Fruit fly (Drosophila melanogaster) whole organism, embryonic: ENCODE results near the gene Ltn1.

Experiments
- Ada2b ChIP-seq: fragments of 200-800 bp; sonication (Bioruptor generic); IDR thresholded peaks from 2 replicates; pipeline ENCODE4 v1.3.6; 2022; ENCODE audit warnings: missing biosample characterization, missing genetic modification characterization
- B-H1 ChIP-seq: fragments of 200-800 bp; sonication (Bioruptor generic); IDR thresholded peaks from 3 replicates; pipeline ENCODE4 v1.3.6; 2022; ENCODE audit warnings: missing biosample characterization, missing genetic modification characterization
- B-H2 ChIP-seq: fragments of 200-800 bp; sonication (Bioruptor generic); optimal IDR thresholded peaks from 2 replicates; lab custom pipeline; 2018; ENCODE audit warnings: missing biosample characterization, mild to moderate bottlenecking, missing genetic modification characterization
- Bgb ChIP-seq: fragments of 200-800 bp; sonication (Bioruptor generic); IDR thresholded peaks from 2 replicates; pipeline ENCODE4 v1.3.6; 2022; ENCODE audit warnings: missing biosample characterization, missing genetic modification characterization; ENCODE audit not compliant: partially characterized antibody
- CG10366 ChIP-seq: fragments of 200-800 bp; sonication (Bioruptor generic); IDR thresholded peaks from 2 replicates; pipeline ENCODE4 v1.3.6; 2022; ENCODE audit warnings: missing biosample characterization, missing genetic modification characterization
- CG12744 ChIP-seq: fragments of 200-800 bp; sonication (Bioruptor generic); optimal IDR thresholded peaks from 2 replicates; lab custom pipeline; 2016; ENCODE audit warnings: missing biosample characterization, missing genetic modification characterization
- CG13296 ChIP-seq: fragments of 200-800 bp; sonication (Bioruptor generic); optimal IDR thresholded peaks from 3 replicates; lab custom pipeline; 2018; ENCODE audit warnings: missing biosample characterization, mild to moderate bottlenecking, missing genetic modification characterization
- CG17612 ChIP-seq: fragments of 200-800 bp; sonication (Bioruptor generic); IDR thresholded peaks from 2 replicates; pipeline ENCODE4 v1.3.6; 2022; ENCODE audit warnings: missing biosample characterization, missing genetic modification characterization
- CG1832 ChIP-seq: fragments of 200-800 bp; sonication (Bioruptor generic); optimal IDR thresholded peaks from 2 replicates; lab custom pipeline; 2017; ENCODE audit warnings: missing biosample characterization, mild to moderate bottlenecking, missing genetic modification characterization, inconsistent platforms
- CG2116 ChIP-seq: fragments of 200-800 bp; sonication (Bioruptor generic); optimal IDR thresholded peaks from 3 replicates; lab custom pipeline; 2018; ENCODE audit warnings: missing biosample characterization, mild to moderate bottlenecking, missing genetic modification characterization
- CG30020 ChIP-seq: fragments of 200-800 bp; optimal IDR thresholded peaks from 2 replicates; lab custom pipeline; 2019; ENCODE audit warnings: missing biosample characterization, mild to moderate bottlenecking, missing genetic modification characterization, moderate library complexity
- CG31224 ChIP-seq: fragments of 200-800 bp; sonication (Bioruptor generic); IDR thresholded peaks from 2 replicates; pipeline ENCODE4 v1.3.6; 2022; ENCODE audit warnings: missing biosample characterization, missing genetic modification characterization
- CG31365 ChIP-seq: fragments of 200-800 bp; sonication (Bioruptor generic); optimal IDR thresholded peaks from 2 replicates; lab custom pipeline; 2018; ENCODE audit warnings: missing biosample characterization, mild to moderate bottlenecking, missing genetic modification characterization
- CG3407 ChIP-seq: fragments of 200-800 bp; sonication (Bioruptor generic); optimal IDR thresholded peaks from 2 replicates; lab custom pipeline; 2018; ENCODE audit warnings: missing biosample characterization, mild to moderate bottlenecking, missing genetic modification characterization
- CG34224 ChIP-seq: fragments of 200-800 bp; sonication (Bioruptor generic); IDR thresholded peaks from 3 replicates; pipeline ENCODE4 v1.3.6; 2022; ENCODE audit warnings: missing biosample characterization, missing genetic modification characterization; ENCODE audit not compliant: partially characterized antibody
- CG3838 ChIP-seq: fragments of 200-800 bp; sonication (Bioruptor generic); optimal IDR thresholded peaks from 3 replicates; lab custom pipeline; 2016; ENCODE audit warnings: missing biosample characterization, missing genetic modification characterization
- CG4820 ChIP-seq: fragments of 200-800 bp; sonication (Bioruptor generic); optimal IDR thresholded peaks from 3 replicates; lab custom pipeline; 2016; ENCODE audit warnings: missing biosample characterization, missing genetic modification characterization
- CG7839 ChIP-seq: fragments of 200-800 bp; sonication (Bioruptor generic); optimal IDR thresholded peaks from 3 replicates; lab custom pipeline; 2018; ENCODE audit warnings: missing biosample characterization, mild to moderate bottlenecking, missing genetic modification characterization, moderate library complexity
- CG8281 ChIP-seq: fragments of 200-800 bp; sonication (Bioruptor generic); optimal IDR thresholded peaks from 2 replicates; lab custom pipeline; 2018; ENCODE audit warnings: missing biosample characterization, mild to moderate bottlenecking, missing genetic modification characterization, moderate library complexity
- CG9932 ChIP-seq: fragments of 200-800 bp; sonication (Bioruptor generic); IDR thresholded peaks from 2 replicates; pipeline ENCODE4 v1.3.6; 2022; ENCODE audit warnings: missing biosample characterization, missing genetic modification characterization
- ERR ChIP-seq: fragments of 200-800 bp; sonication (Bioruptor generic); optimal IDR thresholded peaks from 2 replicates; lab custom pipeline; 2016; ENCODE audit warnings: missing biosample characterization, missing genetic modification characterization
- Gug ChIP-seq: fragments of 200-800 bp; sonication (Bioruptor generic); IDR thresholded peaks from 4 replicates; pipeline ENCODE4 v1.3.6; 2022; ENCODE audit warnings: missing biosample characterization, missing genetic modification characterization
- Jarid2 ChIP-seq: fragments of 200-800 bp; sonication (Bioruptor generic); optimal IDR thresholded peaks from 3 replicates; lab custom pipeline; 2017; ENCODE audit warnings: mild to moderate bottlenecking, missing biosample characterization, missing genetic modification reagents, missing genetic modification characterization
- Lpt ChIP-seq: fragments of >200 bp; optimal IDR thresholded peaks from 2 replicates; lab custom pipeline; 2018; ENCODE audit warnings: missing biosample characterization, missing genetic modification characterization
- NK7.1 ChIP-seq: fragments of 200-800 bp; sonication (Bioruptor generic); optimal IDR thresholded peaks from 3 replicates; lab custom pipeline; 2016; ENCODE audit warnings: missing biosample characterization, missing genetic modification characterization
- NfI ChIP-seq: fragments of 200-800 bp; sonication (Bioruptor generic); optimal IDR thresholded peaks from 3 replicates; lab custom pipeline; 2018; ENCODE audit warnings: missing biosample characterization, mild to moderate bottlenecking, missing genetic modification characterization, moderate library complexity
- Oli ChIP-seq: fragments of 200-800 bp; sonication (Bioruptor generic); optimal IDR thresholded peaks from 2 replicates; lab custom pipeline; 2018; ENCODE audit warnings: missing biosample characterization, mild to moderate bottlenecking, missing genetic modification characterization, moderate library complexity
- Sox102F ChIP-seq: fragments of 200-800 bp; sonication (Bioruptor generic); optimal IDR thresholded peaks from 2 replicates; lab custom pipeline; 2018; ENCODE audit warnings: missing biosample characterization, mild to moderate bottlenecking, missing genetic modification characterization, moderate library complexity
- ato ChIP-seq: fragments of 200-800 bp; sonication (Bioruptor generic); IDR thresholded peaks from 2 replicates; pipeline ENCODE4 v1.3.6; 2022; ENCODE audit warnings: missing biosample characterization, missing genetic modification characterization; ENCODE audit not compliant: partially characterized antibody
- caup ChIP-seq: fragments of 200-800 bp; sonication (Bioruptor generic); optimal IDR thresholded peaks from 3 replicates; lab custom pipeline; 2017; ENCODE audit warnings: missing biosample characterization, mild to moderate bottlenecking, missing genetic modification characterization, moderate library complexity; ENCODE audit not compliant: severe bottlenecking
- chinmo ChIP-seq: fragments of 200-800 bp; sonication (Bioruptor generic); IDR thresholded peaks from 4 replicates; pipeline ENCODE4 v1.3.6; 2022; ENCODE audit warnings: missing biosample characterization, missing genetic modification characterization; ENCODE audit not compliant: partially characterized antibody
- dimm ChIP-seq: fragments of 200-800 bp; sonication (Bioruptor generic); IDR thresholded peaks from 2 replicates; pipeline ENCODE4 v1.3.6; 2022; ENCODE audit warnings: missing biosample characterization, missing genetic modification characterization
- dpn ChIP-seq, 2 experiments: fragments of 200-800 bp; sonication (Bioruptor generic); optimal IDR thresholded peaks; 3 replicates each; lab custom pipeline; 2016; ENCODE audit warnings: missing biosample characterization in 2 of 2, missing genetic modification characterization in 2 of 2
- emc ChIP-seq: fragments of 200-800 bp; sonication (Bioruptor generic); optimal IDR thresholded peaks from 2 replicates; lab custom pipeline; 2016; ENCODE audit warnings: missing biosample characterization, missing genetic modification characterization
- fru ChIP-seq: fragments of >200 bp; optimal IDR thresholded peaks from 2 replicates; lab custom pipeline; 2017
- gcm ChIP-seq: fragments of 200-800 bp; sonication (Bioruptor generic); optimal IDR thresholded peaks from 2 replicates; lab custom pipeline; 2019; ENCODE audit warnings: missing biosample characterization, mild to moderate bottlenecking, missing genetic modification characterization, moderate library complexity
- grn ChIP-seq: fragments of 200-800 bp; sonication (Bioruptor generic); optimal IDR thresholded peaks from 3 replicates; lab custom pipeline; 2017; ENCODE audit warnings: missing biosample characterization, missing genetic modification characterization
- gsb-n ChIP-seq: fragments of 200-800 bp; sonication (Bioruptor generic); optimal IDR thresholded peaks from 3 replicates; lab custom pipeline; 2018; ENCODE audit warnings: missing biosample characterization, mild to moderate bottlenecking, missing genetic modification characterization
- h ChIP-seq: fragments of >200 bp; optimal IDR thresholded peaks from 2 replicates; lab custom pipeline; 2017
- insv ChIP-seq, 2 experiments: fragments of 200-800 bp; sonication (Bioruptor generic); optimal IDR thresholded peaks; 3 replicates each; lab custom pipeline; 2016 to 2018; ENCODE audit warnings: missing biosample characterization in 2 of 2, missing genetic modification characterization in 2 of 2
- jing ChIP-seq: fragments of 200-800 bp; sonication (Bioruptor generic); optimal IDR thresholded peaks from 2 replicates; lab custom pipeline; 2018; ENCODE audit warnings: missing biosample characterization, mild to moderate bottlenecking, missing genetic modification characterization
- kay ChIP-seq: fragments of 200-800 bp; sonication (Bioruptor generic); optimal IDR thresholded peaks from 2 replicates; lab custom pipeline; 2016; ENCODE audit warnings: missing biosample characterization, missing genetic modification characterization
- p53 ChIP-seq: fragments of 200-800 bp; sonication (Bioruptor generic); optimal IDR thresholded peaks from 2 replicates; lab custom pipeline; 2016; ENCODE audit warnings: missing biosample characterization, missing genetic modification characterization
- peb ChIP-seq: fragments of 200-800 bp; sonication (Bioruptor generic); IDR thresholded peaks from 2 replicates; pipeline ENCODE4 v1.3.6; 2022; ENCODE audit warnings: missing biosample characterization, missing genetic modification characterization
- pzg ChIP-seq: fragments of 200-800 bp; sonication (Bioruptor generic); optimal IDR thresholded peaks from 3 replicates; lab custom pipeline; 2018; ENCODE audit warnings: missing biosample characterization, mild to moderate bottlenecking, missing genetic modification characterization, moderate library complexity
- scrt ChIP-seq: fragments of 200-800 bp; sonication (Bioruptor generic); optimal IDR thresholded peaks from 2 replicates; lab custom pipeline; 2018; ENCODE audit warnings: missing biosample characterization, mild to moderate bottlenecking, missing genetic modification characterization, moderate library complexity
- sens ChIP-seq: fragments of 200-800 bp; sonication (Bioruptor generic); peaks from one replicate; lab custom pipeline; 2016; ENCODE audit warnings: missing biosample characterization, missing genetic modification characterization
- so ChIP-seq: fragments of 200-800 bp; sonication (Bioruptor generic); IDR thresholded peaks from 3 replicates; pipeline ENCODE4 v1.3.6; 2022; ENCODE audit warnings: missing biosample characterization, missing genetic modification characterization
- toy ChIP-seq: fragments of 200-800 bp; sonication (Bioruptor generic); IDR thresholded peaks from 2 replicates; pipeline ENCODE4 v1.3.6; 2022; ENCODE audit warnings: missing biosample characterization, missing genetic modification characterization
- vvl ChIP-seq: fragments of 200-800 bp; sonication (Bioruptor generic); IDR thresholded peaks from 2 replicates; pipeline ENCODE4 v1.3.6; 2022; ENCODE audit warnings: missing biosample characterization, missing genetic modification characterization
- z ChIP-seq: fragments of 200-800 bp; sonication (Bioruptor generic); IDR thresholded peaks from 3 replicates; pipeline ENCODE4 v1.3.6; 2022; ENCODE audit warnings: missing biosample characterization, missing genetic modification characterization

Gene Ltn1

dm6 chr3L:19560695-19561246 lies 8.7 kb upstream of the Ltn1 start (continued):
- no peak for TF ChIP-seq Lpt (GFP tag; lab: Kevin White, UChicago)
- peak; percentile 87 for TF ChIP-seq jing (GFP tag; lab: Kevin White, UChicago)
- peak; percentile 67 for TF ChIP-seq ERR
- TF ChIP-seq Ada2b (GFP tag; lab: Robert Waterston, UW) = peak; percentile 95
- TF ChIP-seq CG30020 (tag; lab: Kevin White, UChicago) = peak; percentile 81
- peak; percentile 75 for TF ChIP-seq p53 (GFP tag; lab: Kevin White, UChicago)
- peak; percentile 89; the same call in 1 of the 2 replicates for TF ChIP-seq toy
- TF ChIP-seq gcm (GFP tag; lab: Kevin White, UChicago) = peak; percentile 95
- no peak for TF ChIP-seq h
- peak; percentile 96 for TF ChIP-seq Sox102F
- TF ChIP-seq vvl (GFP tag; lab: Robert Waterston, UW) = peak; percentile 98
- peak; percentile 97 for TF ChIP-seq so
- peak; percentile 75 for TF ChIP-seq emc (GFP tag; lab: Kevin White, UChicago)
- TF ChIP-seq peb (GFP tag; lab: Robert Waterston, UW) = peak; percentile 86
- peak; percentile 86 for TF ChIP-seq CG31224 (GFP tag; lab: Robert Waterston, UW)
- peak; percentile 77; the same call in 2 of the 3 replicates for TF ChIP-seq z
- peak; percentile 68 for TF ChIP-seq NK7.1 (GFP tag; lab: Kevin White, UChicago)
- peak; percentile 97 for TF ChIP-seq gsb-n
- TF ChIP-seq kay (GFP tag; lab: Kevin White, UChicago) = peak; percentile 87
- peak; percentile 68 for TF ChIP-seq grn (GFP tag; lab: Kevin White, UChicago)
- TF ChIP-seq B-H1 = peak; percentile 93
- TF ChIP-seq CG9932 (GFP tag; lab: Robert Waterston, UW) = peak; percentile 96
- peak; percentile 65 for TF ChIP-seq CG31365 (tag; lab: Kevin White, UChicago)
- peak; percentile 69 for TF ChIP-seq Jarid2 (GFP tag; lab: Kevin White, UChicago)
- peak; percentile 83 for TF ChIP-seq dimm (GFP tag; lab: Robert Waterston, UW)
- TF ChIP-seq B-H2 = peak; percentile 95
- TF ChIP-seq scrt (GFP tag; lab: Kevin White, UChicago) = peak; percentile 90
- TF ChIP-seq pzg (GFP tag; lab: Kevin White, UChicago) = no peak
- TF ChIP-seq ato (GFP tag; lab: Robert Waterston, UW) = no peak
- TF ChIP-seq CG2116 (GFP tag; lab: Kevin White, UChicago) = peak; percentile 68
- peak; percentile 86 for TF ChIP-seq Gug
- TF ChIP-seq sens (GFP tag; lab: Kevin White, UChicago) = peak; percentile 99
- TF ChIP-seq CG7839 = peak; percentile 97
- TF ChIP-seq CG8281 (tag; lab: Kevin White, UChicago) = peak; percentile 82
- TF ChIP-seq insv (GFP tag; optimal IDR thresholded peaks at IDR 0.05; lab: Kevin White, UChicago) = peak in 1 of 2 experiments; percentile 76
- no peak for TF ChIP-seq CG1832 (GFP tag; lab: Kevin White, UChicago)
- TF ChIP-seq fru = no peak
- no peak for TF ChIP-seq Bgb (GFP tag; lab: Robert Waterston, UW)
- peak; percentile 95 for TF ChIP-seq CG4820 (GFP tag; lab: Kevin White, UChicago)
- peak; percentile 94 for TF ChIP-seq caup
- peak; percentile 95 for TF ChIP-seq Oli (tag; lab: Kevin White, UChicago)
- TF ChIP-seq NfI (GFP tag; lab: Kevin White, UChicago) = peak; percentile 93
- peak; percentile 90 for TF ChIP-seq CG12744 (GFP tag; lab: Kevin White, UChicago)
- TF ChIP-seq CG17612 (GFP tag; lab: Robert Waterston, UW) = peak; percentile 79
- TF ChIP-seq dpn (GFP tag; optimal IDR thresholded peaks at IDR 0.05; lab: Kevin White, UChicago) = peak; percentile 93 to 96
- TF ChIP-seq CG3838 (GFP tag; lab: Kevin White, UChicago) = peak; percentile 91
- peak; percentile 95 for TF ChIP-seq CG10366
- TF ChIP-seq CG13296 (GFP tag; lab: Kevin White, UChicago) = peak; percentile 95
- 0 out of 4 replicates have a peak, but pooled peaks have one; percentile 70 for TF ChIP-seq chinmo (GFP tag; lab: Robert Waterston, UW)
- TF ChIP-seq CG3407 (GFP tag; lab: Kevin White, UChicago) = peak; percentile 89
- TF ChIP-seq CG34224 (GFP tag; lab: Robert Waterston, UW) = no peak
